Fruit fly (Drosophila melanogaster) whole organism, embryonic: ENCODE results near the gene HDAC6.

Source experiments
- Atf6 ChIP-seq: fragments of 200-800 bp; sonication (Bioruptor generic); IDR thresholded peaks from 2 replicates; pipeline ENCODE4 v1.3.6; 2022; ENCODE audit warnings: missing biosample characterization, missing genetic modification characterization
- CG10267 ChIP-seq: fragments of 200-800 bp; sonication (Bioruptor generic); optimal IDR thresholded peaks from 2 replicates; lab custom pipeline; 2018; ENCODE audit warnings: missing biosample characterization, mild to moderate bottlenecking, missing genetic modification characterization, moderate library complexity
- CG10565 ChIP-seq: fragments of 200-800 bp; sonication (Bioruptor generic); optimal IDR thresholded peaks from 3 replicates; lab custom pipeline; 2016; ENCODE audit warnings: missing biosample characterization, mild to moderate bottlenecking, missing genetic modification characterization
- CG10979 ChIP-seq: fragments of 200-800 bp; sonication (Bioruptor generic); optimal IDR thresholded peaks from 2 replicates; lab custom pipeline; 2018; ENCODE audit warnings: missing biosample characterization, mild to moderate bottlenecking, missing genetic modification characterization, moderate library complexity
- CG17186 ChIP-seq: fragments of 200-800 bp; sonication (Bioruptor generic); optimal IDR thresholded peaks from 3 replicates; lab custom pipeline; 2017; ENCODE audit warnings: missing biosample characterization, missing genetic modification reagents, missing genetic modification characterization
- CG17361 ChIP-seq: fragments of 200-800 bp; sonication (Bioruptor generic); IDR thresholded peaks from 3 replicates; pipeline ENCODE4 v1.3.6; 2022; ENCODE audit warnings: missing biosample characterization, missing genetic modification characterization
- CG31365 ChIP-seq: fragments of 200-800 bp; sonication (Bioruptor generic); optimal IDR thresholded peaks from 2 replicates; lab custom pipeline; 2018; ENCODE audit warnings: missing biosample characterization, mild to moderate bottlenecking, missing genetic modification characterization
- CG32767 ChIP-seq: fragments of 200-800 bp; sonication (Bioruptor generic); IDR thresholded peaks from 2 replicates; pipeline ENCODE4 v1.3.6; 2022; ENCODE audit warnings: missing biosample characterization, missing genetic modification characterization
- CG33213 ChIP-seq: fragments of 200-800 bp; sonication (Bioruptor generic); optimal IDR thresholded peaks from 3 replicates; lab custom pipeline; 2016; ENCODE audit warnings: missing biosample characterization, missing genetic modification characterization
- CG42726 ChIP-seq: fragments of 200-800 bp; sonication (Bioruptor generic); IDR thresholded peaks from 2 replicates; pipeline ENCODE4 v1.3.6; 2022; ENCODE audit warnings: missing biosample characterization, missing genetic modification characterization; ENCODE audit not compliant: partially characterized antibody
- CG4404 ChIP-seq: fragments of 200-800 bp; sonication (Bioruptor generic); IDR thresholded peaks from 2 replicates; pipeline ENCODE4 v1.3.6; 2022; ENCODE audit warnings: missing biosample characterization, missing genetic modification characterization
- CG4424 ChIP-seq: fragments of 200-800 bp; sonication (Bioruptor generic); optimal IDR thresholded peaks from 3 replicates; lab custom pipeline; 2016; ENCODE audit warnings: missing biosample characterization, missing genetic modification characterization
- CG7786 ChIP-seq: fragments of 200-800 bp; sonication (Bioruptor generic); optimal IDR thresholded peaks from 2 replicates; lab custom pipeline; 2016; ENCODE audit warnings: missing biosample characterization, missing genetic modification characterization
- CG7963 ChIP-seq: fragments of 200-800 bp; sonication (Bioruptor generic); IDR thresholded peaks from 3 replicates; pipeline ENCODE4 v1.3.6; 2022; ENCODE audit warnings: missing biosample characterization, missing genetic modification characterization; ENCODE audit not compliant: partially characterized antibody
- CG8388 ChIP-seq: fragments of 200-800 bp; sonication (Bioruptor generic); optimal IDR thresholded peaks from 2 replicates; lab custom pipeline; 2019; ENCODE audit warnings: missing biosample characterization, mild to moderate bottlenecking, missing genetic modification characterization, moderate library complexity
- CHES-1-like ChIP-seq: fragments of 200-800 bp; sonication (Bioruptor generic); optimal IDR thresholded peaks from 2 replicates; lab custom pipeline; 2016; ENCODE audit warnings: missing biosample characterization, missing genetic modification characterization
- Dbx ChIP-seq: fragments of 200-800 bp; sonication (Bioruptor generic); IDR thresholded peaks from 3 replicates; pipeline ENCODE4 v1.3.6; 2022; ENCODE audit warnings: missing biosample characterization, missing genetic modification characterization
- Dp ChIP-seq: fragments of 200-800 bp; sonication (Bioruptor generic); optimal IDR thresholded peaks from 2 replicates; lab custom pipeline; 2018; ENCODE audit warnings: missing biosample characterization, mild to moderate bottlenecking, missing genetic modification characterization, moderate library complexity
- Drgx ChIP-seq: fragments of 200-800 bp; sonication (Bioruptor generic); IDR thresholded peaks from 2 replicates; pipeline ENCODE4 v1.3.6; 2022; ENCODE audit warnings: missing biosample characterization, missing genetic modification characterization
- E2f1 ChIP-seq: fragments of 200-800 bp; sonication (Bioruptor generic); IDR thresholded peaks from 2 replicates; pipeline ENCODE4 v1.3.6; 2022; ENCODE audit warnings: missing biosample characterization, missing genetic modification characterization
- Ets65A ChIP-seq: fragments of 200-800 bp; sonication (Bioruptor generic); peaks from one replicate; lab custom pipeline; 2016; ENCODE audit warnings: missing biosample characterization, missing genetic modification characterization
- HHEX ChIP-seq: fragments of 200-800 bp; sonication (Bioruptor generic); optimal IDR thresholded peaks from 3 replicates; lab custom pipeline; 2017; ENCODE audit warnings: missing biosample characterization, mild to moderate bottlenecking, missing genetic modification characterization, missing genetic modification reagents
- NC2α ChIP-seq: fragments of 200-800 bp; sonication (Bioruptor generic); optimal IDR thresholded peaks from 2 replicates; lab custom pipeline; 2016; ENCODE audit warnings: missing biosample characterization, missing genetic modification characterization
- NC2β ChIP-seq: fragments of 200-800 bp; sonication (Bioruptor generic); optimal IDR thresholded peaks from 2 replicates; lab custom pipeline; 2016; ENCODE audit warnings: missing biosample characterization, missing genetic modification characterization
- Nf-YB ChIP-seq: fragments of 200-800 bp; sonication (Bioruptor generic); optimal IDR thresholded peaks from 3 replicates; lab custom pipeline; 2019; ENCODE audit warnings: missing biosample characterization, mild to moderate bottlenecking, missing genetic modification characterization, moderate library complexity
- Scr ChIP-seq: fragments of 200-800 bp; sonication (Bioruptor generic); IDR thresholded peaks from 2 replicates; pipeline ENCODE4 v1.3.6; 2022; ENCODE audit warnings: missing biosample characterization, missing genetic modification characterization; ENCODE audit not compliant: partially characterized antibody
- Sox100B ChIP-seq: fragments of 200-800 bp; sonication (Bioruptor generic); optimal IDR thresholded peaks from 3 replicates; lab custom pipeline; 2018; ENCODE audit warnings: missing biosample characterization, mild to moderate bottlenecking, missing genetic modification characterization
- Spps ChIP-seq: fragments of 200-800 bp; sonication (Bioruptor generic); optimal IDR thresholded peaks from 2 replicates; lab custom pipeline; 2018; ENCODE audit warnings: missing biosample characterization, mild to moderate bottlenecking, missing genetic modification characterization
- Ssrp ChIP-seq: fragments of 200-800 bp; sonication (Bioruptor generic); optimal IDR thresholded peaks from 2 replicates; lab custom pipeline; 2018; ENCODE audit warnings: missing biosample characterization, mild to moderate bottlenecking, missing genetic modification characterization, moderate library complexity
- Taf1 ChIP-seq: fragments of 200-800 bp; sonication (Bioruptor generic); IDR thresholded peaks from 2 replicates; pipeline ENCODE4 v1.3.6; 2022; ENCODE audit warnings: missing biosample characterization, missing genetic modification characterization
- Usf ChIP-seq: fragments of 200-800 bp; sonication (Bioruptor generic); optimal IDR thresholded peaks from 2 replicates; lab custom pipeline; 2017; ENCODE audit warnings: missing genotype, missing biosample characterization, missing genetic modification characterization
- bab2 ChIP-seq: fragments of 200-800 bp; sonication (Bioruptor generic); optimal IDR thresholded peaks from 2 replicates; lab custom pipeline; 2016; ENCODE audit warnings: missing biosample characterization, missing genetic modification characterization
- cad ChIP-seq: fragments of >200 bp; optimal IDR thresholded peaks from 2 replicates; lab custom pipeline; 2017; ENCODE audit warnings: missing biosample characterization, missing genetic modification characterization
- dimm ChIP-seq: fragments of 200-800 bp; sonication (Bioruptor generic); IDR thresholded peaks from 2 replicates; pipeline ENCODE4 v1.3.6; 2022; ENCODE audit warnings: missing biosample characterization, missing genetic modification characterization
- emc ChIP-seq: fragments of 200-800 bp; sonication (Bioruptor generic); optimal IDR thresholded peaks from 2 replicates; lab custom pipeline; 2016; ENCODE audit warnings: missing biosample characterization, missing genetic modification characterization
- en ChIP-seq: fragments of 200-800 bp; sonication (Bioruptor generic); optimal IDR thresholded peaks from 2 replicates; lab custom pipeline; 2016; ENCODE audit warnings: missing biosample characterization, missing genetic modification characterization
- fru ChIP-seq: fragments of >200 bp; optimal IDR thresholded peaks from 2 replicates; lab custom pipeline; 2017
- gfzf ChIP-seq: fragments of 200-800 bp; sonication (Bioruptor generic); optimal IDR thresholded peaks from 2 replicates; lab custom pipeline; 2016; ENCODE audit warnings: missing biosample characterization, mild to moderate bottlenecking, missing genetic modification characterization, moderate library complexity
- gro ChIP-seq: fragments of 200-800 bp; sonication (Bioruptor generic); optimal IDR thresholded peaks from 2 replicates; lab custom pipeline; 2016; ENCODE audit warnings: missing biosample characterization, missing genetic modification characterization
- gsb ChIP-seq: fragments of 200-800 bp; sonication (Bioruptor generic); IDR thresholded peaks from 2 replicates; pipeline ENCODE4 v1.3.6; 2022; ENCODE audit warnings: missing biosample characterization, missing genetic modification characterization
- gt ChIP-seq: fragments of 200-800 bp; sonication (Bioruptor generic); IDR thresholded peaks from 2 replicates; pipeline ENCODE4 v1.3.6; 2022; ENCODE audit warnings: missing biosample characterization, missing genetic modification characterization
- hb ChIP-seq: fragments of 200-800 bp; sonication (Bioruptor generic); IDR thresholded peaks from 3 replicates; pipeline ENCODE4 v1.3.6; 2022; ENCODE audit warnings: missing biosample characterization, missing genetic modification characterization; ENCODE audit not compliant: partially characterized antibody
- luna ChIP-seq: fragments of 200-800 bp; sonication (Bioruptor generic); optimal IDR thresholded peaks from 2 replicates; lab custom pipeline; 2016; ENCODE audit warnings: missing biosample characterization, missing genetic modification characterization
- nerfin-2 ChIP-seq: fragments of 200-800 bp; sonication (Bioruptor generic); IDR thresholded peaks from 2 replicates; pipeline ENCODE4 v1.3.6; 2022; ENCODE audit warnings: missing biosample characterization, missing genetic modification characterization; ENCODE audit not compliant: partially characterized antibody
- pan ChIP-seq, 4 experiments: fragments of >200 bp in 3 of 4; fragments of 200-800 bp in 1 of 4; sonication (Bioruptor generic) in 1 of 4; optimal IDR thresholded peaks in 3 of 4; IDR thresholded peaks in 1 of 4; 2 replicates each; pipeline versions ENCODE4 v1.3.6 to Lab custom; 2017 to 2022; ENCODE audit warnings: missing biosample characterization in 2 of 4, missing genetic modification characterization in 2 of 4, mixed read lengths in 1 of 4
- sc ChIP-seq, 3 experiments: fragments of >200 bp in 2 of 3; fragments of 200-800 bp in 1 of 3; sonication (Bioruptor generic) in 1 of 3; optimal IDR thresholded peaks; 2 replicates in 2 of 3; 3 replicates in 1 of 3; lab custom pipeline; 2017; ENCODE audit warnings: mild to moderate bottlenecking in 1 of 3, missing biosample characterization in 1 of 3, missing genetic modification characterization in 1 of 3, missing genetic modification reagents in 1 of 3
- trh ChIP-seq: fragments of 200-800 bp; sonication (Bioruptor generic); optimal IDR thresholded peaks from 2 replicates; lab custom pipeline; 2016; ENCODE audit warnings: missing biosample characterization, missing genetic modification characterization
- wor ChIP-seq: fragments of 200-800 bp; sonication (Bioruptor generic); IDR thresholded peaks from 2 replicates; pipeline ENCODE4 v1.3.6; 2022; ENCODE audit warnings: missing biosample characterization, missing genetic modification characterization
- zfh1 ChIP-seq: fragments of 200-800 bp; sonication (Bioruptor generic); IDR thresholded peaks from 3 replicates; pipeline ENCODE4 v1.3.6; 2022; ENCODE audit warnings: missing biosample characterization, missing genetic modification characterization

The HDAC6 gene

DNA sequence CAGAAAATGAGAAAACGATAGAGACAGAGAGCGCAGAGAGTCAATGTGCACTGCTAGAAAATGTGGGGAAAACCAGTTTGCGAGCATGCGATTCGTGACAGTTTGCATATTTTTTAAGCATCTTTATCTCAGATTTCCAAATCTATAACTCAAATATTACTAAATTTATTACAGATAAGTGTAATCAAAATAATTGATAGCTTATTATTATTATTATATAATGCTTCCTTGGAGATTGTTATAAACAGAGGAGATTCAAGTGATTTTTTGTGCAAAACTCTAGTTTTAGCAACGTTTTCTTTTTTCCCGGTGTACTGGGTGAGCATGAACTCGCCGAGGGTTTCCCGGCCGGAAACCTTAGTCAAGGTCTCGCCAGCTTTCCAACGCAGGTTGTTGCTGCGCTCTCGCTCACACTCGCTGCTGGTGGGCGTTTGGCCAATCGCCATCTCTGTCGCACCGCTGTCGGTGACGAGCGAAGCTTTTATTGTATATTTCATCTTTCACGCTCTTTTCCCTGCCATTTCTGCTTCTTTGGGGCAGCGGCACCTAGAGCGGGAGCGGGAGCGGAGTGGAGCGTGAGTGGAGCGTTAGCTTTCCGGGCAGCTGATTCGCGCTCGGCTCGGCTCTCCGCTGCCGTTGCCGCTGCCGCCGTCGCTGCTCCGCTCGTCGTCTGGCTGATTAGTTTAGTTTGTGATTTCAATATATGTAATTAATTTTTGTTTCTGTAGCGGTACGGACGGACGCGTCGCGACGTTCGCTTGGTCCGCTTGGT, 34.6 kb upstream of the HDAC6 start (continued):
- TF ChIP-seq Drgx (GFP tag; lab: Robert Waterston, UW), result peak; percentile 95
- peak; percentile 96 for TF ChIP-seq CG8388 (GFP tag; lab: Kevin White, UChicago)
- TF ChIP-seq gro (GFP tag; lab: Kevin White, UChicago), result peak; percentile 12
- TF ChIP-seq CG10565 (GFP tag; lab: Kevin White, UChicago), result peak; percentile 72
- TF ChIP-seq zfh1 (GFP tag; lab: Robert Waterston, UW), result peak; percentile 93
- peak; percentile 75 for TF ChIP-seq CG7786 (GFP tag; lab: Kevin White, UChicago)
- TF ChIP-seq dimm, result peak; percentile 89
- peak; percentile 97 for TF ChIP-seq gsb (GFP tag; lab: Robert Waterston, UW)
- TF ChIP-seq Taf1 (GFP tag; lab: Robert Waterston, UW), result peak; percentile 95
- TF ChIP-seq CG10979 (tag; lab: Kevin White, UChicago), result peak; percentile 97
- no peak for TF ChIP-seq hb (GFP tag; lab: Robert Waterston, UW)
- peak; percentile 16 for TF ChIP-seq luna (GFP tag; lab: Kevin White, UChicago)
- peak; percentile 91 for TF ChIP-seq CG10267 (tag; lab: Kevin White, UChicago)
- TF ChIP-seq CG33213 (GFP tag; lab: Kevin White, UChicago), result peak; percentile 52
- TF ChIP-seq CG17186 (GFP tag; lab: Kevin White, UChicago), result peak; percentile 79
- no peak for TF ChIP-seq sc (optimal IDR thresholded peaks at IDR 0.05; lab: Kevin White, UChicago)
- TF ChIP-seq sc (GFP tag; optimal IDR thresholded peaks at IDR 0.05; lab: Kevin White, UChicago), result peak; percentile 94
- no peak for TF ChIP-seq pan (optimal IDR thresholded peaks at IDR 0.05; lab: Kevin White, UChicago)
- peak in 1 of 2 experiments; percentile 97 for TF ChIP-seq pan (GFP tag; optimal IDR thresholded peaks at IDR 0.05 in 1 of 2, IDR thresholded peaks at IDR 0.05 in 1 of 2)
- TF ChIP-seq emc, result peak; percentile 52
- TF ChIP-seq gt (GFP tag; lab: Robert Waterston, UW), result peak; percentile 92
- no peak for TF ChIP-seq cad
- peak; percentile 26 for TF ChIP-seq Dp (GFP tag; lab: Kevin White, UChicago)
- TF ChIP-seq Nf-YB (GFP tag; lab: Kevin White, UChicago), result peak; percentile 86
- TF ChIP-seq E2f1 (GFP tag; lab: Robert Waterston, UW), result peak; percentile 98
- TF ChIP-seq CG32767 (GFP tag; lab: Robert Waterston, UW), result peak; percentile 98
- TF ChIP-seq wor (GFP tag; lab: Robert Waterston, UW), result peak; percentile 98
- no peak for TF ChIP-seq nerfin-2
- peak; percentile 89 for TF ChIP-seq Spps (tag; lab: Kevin White, UChicago)
- TF ChIP-seq NC2α (GFP tag; lab: Kevin White, UChicago), result peak; percentile 21
- peak; percentile 70 for TF ChIP-seq CHES-1-like (GFP tag; lab: Kevin White, UChicago)
- TF ChIP-seq fru (lab: Kevin White, UChicago), result no peak
- TF ChIP-seq NC2β (GFP tag; lab: Kevin White, UChicago), result peak; percentile 46
- peak; percentile 95 for TF ChIP-seq Ets65A (GFP tag; lab: Kevin White, UChicago)
- TF ChIP-seq CG4404 (GFP tag; lab: Robert Waterston, UW), result peak; percentile 94
- peak; percentile 98 for TF ChIP-seq Atf6 (GFP tag; lab: Robert Waterston, UW)
- TF ChIP-seq HHEX (GFP tag; lab: Kevin White, UChicago), result peak; percentile 98
- TF ChIP-seq Scr (GFP tag; lab: Robert Waterston, UW), result no peak
- TF ChIP-seq CG31365, result peak; percentile 86
- peak; percentile 97 for TF ChIP-seq CG4424 (GFP tag; lab: Kevin White, UChicago)
- peak; percentile 99 for TF ChIP-seq Sox100B
- peak; percentile 96 for TF ChIP-seq Usf (GFP tag; lab: Kevin White, UChicago)
- TF ChIP-seq bab2 (GFP tag; lab: Kevin White, UChicago), result peak; percentile 73
- TF ChIP-seq trh (GFP tag; lab: Kevin White, UChicago), result peak; percentile 94
- TF ChIP-seq Ssrp (tag; lab: Kevin White, UChicago), result peak; percentile 98
- TF ChIP-seq CG7963 (GFP tag; lab: Robert Waterston, UW), result no peak
- peak; percentile 97 for TF ChIP-seq Dbx (GFP tag; lab: Robert Waterston, UW)
- no peak for TF ChIP-seq gfzf (GFP tag; lab: Kevin White, UChicago)
- TF ChIP-seq en (GFP tag; lab: Kevin White, UChicago), result peak; percentile 21
- no peak for TF ChIP-seq CG42726
- peak; percentile 99 for TF ChIP-seq CG17361 (GFP tag; lab: Robert Waterston, UW)
